Worm (Caenorhabditis elegans) whole organism, L1 larva: Measurements from ENCODE around the gene ttr-48.

ENCODE experiments used
- Y116A8C.19 ChIP-seq: sonication (generic microtip); optimal IDR thresholded peaks from 2 replicates; lab custom pipeline; 2016; ENCODE audit warnings: missing compliant biosample characterization, missing genetic modification characterization, borderline replicate concordance
- alr-1 ChIP-seq: fragments of 200-800 bp; sonication (Bioruptor generic); optimal IDR thresholded peaks from 2 replicates; lab custom pipeline; 2018; ENCODE audit warnings: borderline replicate concordance, mild to moderate bottlenecking, missing genetic modification characterization, missing compliant biosample characterization
- ama-1 ChIP-seq: fragments of 150-350 bp; optimal IDR thresholded peaks from 2 replicates; lab custom pipeline; 2014
- blmp-1 ChIP-seq: fragments of 150-350 bp; optimal IDR thresholded peaks from 2 replicates; lab custom pipeline; 2014; ENCODE audit warnings: missing biosample characterization, missing genetic modification characterization
- ceh-63 ChIP-seq: fragments of 200-800 bp; sonication (Bioruptor generic); optimal IDR thresholded peaks from 2 replicates; lab custom pipeline; 2018; ENCODE audit warnings: mild to moderate bottlenecking, missing genetic modification characterization, missing compliant biosample characterization
- ceh-82 ChIP-seq, 3 experiments: fragments of 150-350 bp in 1 of 3; sonication (generic microtip) in 2 of 3; optimal IDR thresholded peaks; 2 replicates each; lab custom pipeline; 2014 to 2017; ENCODE audit warnings: missing biosample characterization in 3 of 3, missing genetic modification characterization in 3 of 3
- ces-1 ChIP-seq: fragments of 150-350 bp; optimal IDR thresholded peaks from 2 replicates; lab custom pipeline; 2014; ENCODE audit warnings: missing biosample characterization, missing genetic modification reagents, missing genetic modification characterization
- dpl-1 ChIP-seq, 3 experiments: fragments of 150-350 bp in 2 of 3; sonication (generic microtip) in 1 of 3; optimal IDR thresholded peaks; 2 replicates each; lab custom pipeline; 2014 to 2017; ENCODE audit warnings: missing biosample characterization in 3 of 3, missing genetic modification characterization in 3 of 3, missing genetic modification reagents in 3 of 3
- dsc-1 ChIP-seq: sonication (generic microtip); optimal IDR thresholded peaks from 2 replicates; lab custom pipeline; 2016; ENCODE audit warnings: mild to moderate bottlenecking, missing genetic modification characterization, missing compliant biosample characterization
- efl-3 ChIP-seq: fragments of 200-800 bp; sonication (Bioruptor generic); optimal IDR thresholded peaks from 2 replicates; lab custom pipeline; 2018; ENCODE audit warnings: mild to moderate bottlenecking, missing genetic modification characterization, missing compliant biosample characterization
- egl-13 ChIP-seq: sonication (generic microtip); optimal IDR thresholded peaks from 2 replicates; lab custom pipeline; 2016; ENCODE audit warnings: missing genotype, missing genetic modification reagents, missing genetic modification characterization, missing compliant biosample characterization
- egl-27 ChIP-seq, 2 experiments: fragments of 150-350 bp in 1 of 2; sonication (generic microtip); optimal IDR thresholded peaks; 3 replicates each; lab custom pipeline; 2017 to 2018; ENCODE audit warnings: missing biosample characterization in 2 of 2, missing genetic modification characterization in 2 of 2, missing genetic modification reagents in 2 of 2
- elt-2 ChIP-seq: sonication (generic microtip); optimal IDR thresholded peaks from 2 replicates; lab custom pipeline; 2016; ENCODE audit warnings: missing genetic modification characterization, mild to moderate bottlenecking, inconsistent platforms, missing compliant biosample characterization, missing genetic modification reagents
- ets-5 ChIP-seq: fragments of 200-800 bp; sonication (Bioruptor generic); IDR thresholded peaks from 2 replicates; pipeline ENCODE4 v1.3.6; 2022; ENCODE audit warnings: missing genetic modification characterization, missing compliant biosample characterization
- fkh-8 ChIP-seq: sonication (generic microtip); optimal IDR thresholded peaks from 2 replicates; lab custom pipeline; 2016; ENCODE audit warnings: mild to moderate bottlenecking, missing genetic modification characterization, missing compliant biosample characterization
- hlh-17 ChIP-seq: fragments of 200-800 bp; sonication (Bioruptor generic); optimal IDR thresholded peaks from 2 replicates; lab custom pipeline; 2018; ENCODE audit warnings: missing genetic modification characterization, mild to moderate bottlenecking, missing compliant biosample characterization, moderate library complexity, borderline replicate concordance
- hpl-2 ChIP-seq: fragments of 150-350 bp; optimal IDR thresholded peaks from 2 replicates; lab custom pipeline; 2014; ENCODE audit warnings: missing biosample characterization, missing genetic modification reagents, missing genetic modification characterization
- irx-1 ChIP-seq: sonication (generic microtip); optimal IDR thresholded peaks from 2 replicates; lab custom pipeline; 2016; ENCODE audit warnings: missing genetic modification characterization, missing compliant biosample characterization
- isw-1 ChIP-seq: fragments of 200-800 bp; sonication (Bioruptor generic); IDR thresholded peaks from 2 replicates; pipeline ENCODE4 v1.3.6; 2022; ENCODE audit warnings: missing genetic modification characterization, missing compliant biosample characterization
- lin-13 ChIP-seq: fragments of 150-350 bp; optimal IDR thresholded peaks from 2 replicates; lab custom pipeline; 2014; ENCODE audit warnings: missing biosample characterization, missing genetic modification reagents, missing genetic modification characterization
- lin-14 ChIP-seq: fragments of 200-800 bp; sonication (Bioruptor generic); optimal IDR thresholded peaks from 2 replicates; lab custom pipeline; 2018; ENCODE audit warnings: mild to moderate bottlenecking, missing genetic modification characterization, moderate library complexity, missing compliant biosample characterization
- nhr-12 ChIP-seq: sonication (generic microtip); optimal IDR thresholded peaks from 2 replicates; lab custom pipeline; 2017; ENCODE audit warnings: missing biosample characterization, missing genetic modification characterization
- nhr-20 ChIP-seq: sonication (generic microtip); optimal IDR thresholded peaks from 2 replicates; lab custom pipeline; 2016; ENCODE audit warnings: mild to moderate bottlenecking, missing genetic modification characterization, missing compliant biosample characterization
- nhr-71 ChIP-seq: sonication (generic microtip); optimal IDR thresholded peaks from 2 replicates; lab custom pipeline; 2016; ENCODE audit warnings: mild to moderate bottlenecking, missing genetic modification characterization, moderate library complexity, missing compliant biosample characterization
- nhr-76 ChIP-seq: sonication (generic microtip); optimal IDR thresholded peaks from 2 replicates; lab custom pipeline; 2017; ENCODE audit warnings: missing biosample characterization, missing genetic modification characterization
- nhr-77 ChIP-seq: fragments of 150-350 bp; optimal IDR thresholded peaks from 2 replicates; lab custom pipeline; 2014; ENCODE audit warnings: missing biosample characterization, missing genetic modification characterization
- nhr-90 ChIP-seq: sonication (generic microtip); optimal IDR thresholded peaks from 2 replicates; lab custom pipeline; 2016; ENCODE audit warnings: mild to moderate bottlenecking, missing genetic modification characterization, missing compliant biosample characterization; ENCODE audit not compliant: poor library complexity
- pag-3 ChIP-seq: sonication (generic microtip); optimal IDR thresholded peaks from 2 replicates; lab custom pipeline; 2017; ENCODE audit warnings: missing genetic modification characterization, mild to moderate bottlenecking, missing compliant biosample characterization, antibody characterized with exemption, borderline replicate concordance; ENCODE audit not compliant: insufficient read depth
- snpc-4 ChIP-seq: fragments of 150-350 bp; optimal IDR thresholded peaks from 2 replicates; lab custom pipeline; 2014; ENCODE audit warnings: missing biosample characterization, missing genetic modification characterization
- sptf-1 ChIP-seq: fragments of 150-350 bp; optimal IDR thresholded peaks from 2 replicates; lab custom pipeline; 2014; ENCODE audit warnings: missing biosample characterization, missing genetic modification characterization
- sup-37 ChIP-seq: fragments of 200-800 bp; sonication (Bioruptor generic); optimal IDR thresholded peaks from 2 replicates; lab custom pipeline; 2018; ENCODE audit warnings: mild to moderate bottlenecking, missing genetic modification characterization, missing compliant biosample characterization
- unc-30 ChIP-seq: sonication (generic microtip); optimal IDR thresholded peaks from 2 replicates; lab custom pipeline; 2017; ENCODE audit warnings: missing biosample characterization, missing genetic modification characterization
- unc-86 ChIP-seq: sonication (generic microtip); optimal IDR thresholded peaks from 2 replicates; lab custom pipeline; 2016; ENCODE audit warnings: missing genetic modification characterization, missing compliant biosample characterization
- vab-15 ChIP-seq: sonication (generic microtip); optimal IDR thresholded peaks from 2 replicates; lab custom pipeline; 2017; ENCODE audit warnings: missing genotype, mild to moderate bottlenecking, missing genetic modification characterization, missing compliant biosample characterization
- ztf-11 ChIP-seq, 2 experiments: sonication (generic microtip); optimal IDR thresholded peaks; 2 replicates each; lab custom pipeline; 2016 to 2017; ENCODE audit warnings: missing genetic modification characterization in 2 of 2, missing biosample characterization in 1 of 2, missing compliant biosample characterization in 1 of 2
- ztf-4 ChIP-seq: fragments of 150-350 bp; optimal IDR thresholded peaks from 2 replicates; lab custom pipeline; 2014; ENCODE audit warnings: missing biosample characterization, missing genetic modification characterization

The ttr-48 gene

DNA sequence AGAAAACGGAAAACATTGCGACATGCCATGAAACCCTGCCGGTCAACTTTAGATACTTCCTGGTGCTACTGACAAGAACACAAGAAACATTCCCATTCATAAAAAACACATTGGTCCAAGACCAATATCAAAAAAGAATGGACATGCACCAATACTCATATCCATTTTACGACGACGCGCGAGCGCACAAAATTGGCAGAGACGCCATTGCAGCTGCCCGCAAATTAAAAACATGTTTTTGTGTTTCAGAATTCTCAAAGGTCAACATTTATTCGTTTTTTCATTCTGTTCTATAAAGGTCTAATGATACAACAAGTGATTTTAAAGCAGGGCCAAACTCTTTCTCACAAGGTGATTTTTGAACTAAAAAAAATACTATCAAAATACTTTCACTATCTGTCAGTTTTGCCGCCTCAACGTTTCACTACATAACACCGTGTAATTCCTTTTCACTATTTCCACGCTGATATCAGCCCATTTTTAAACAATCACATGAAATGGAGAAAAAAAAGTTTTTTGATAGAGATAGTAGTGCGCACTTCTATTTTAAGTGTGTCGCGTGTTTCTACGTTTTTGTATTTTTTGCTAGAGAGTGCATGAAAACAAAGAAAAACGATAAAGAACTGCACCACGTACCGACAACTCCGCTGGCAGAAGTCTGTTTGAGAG is 23.3 kb downstream of the ttr-48 start (continued):
- peak; percentile 76 for TF ChIP-seq blmp-1 (tag; lab: Kevin White, UChicago)
- TF ChIP-seq lin-13 (GFP tag; lab: Kevin White, UChicago): no peak
- peak; percentile 41 for TF ChIP-seq lin-14 (GFP tag; lab: Kevin White, UChicago)

DNA sequence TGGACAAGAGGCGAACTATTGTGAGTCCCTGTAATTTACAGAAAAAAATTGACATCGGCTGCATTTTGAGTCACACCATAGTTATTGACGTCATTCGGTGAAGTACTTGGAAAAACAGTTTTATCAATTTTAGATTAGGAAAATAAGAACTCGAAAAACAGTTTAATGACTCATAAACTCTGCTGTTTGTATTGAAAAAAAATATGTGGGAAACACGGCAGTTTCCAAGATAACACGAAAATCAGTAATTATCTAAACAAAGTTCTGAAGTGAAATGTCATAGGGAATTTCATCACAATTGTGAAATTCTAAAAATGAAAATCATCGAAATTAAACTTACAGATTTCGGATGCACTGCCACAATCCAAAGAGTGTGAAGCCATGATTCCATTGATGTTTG is 27.4 kb downstream of the ttr-48 start:
- no peak for TF ChIP-seq egl-13 (tag; lab: Kevin White, UChicago)
- no peak for TF ChIP-seq ceh-82 (tag; optimal IDR thresholded peaks at IDR 0.05; lab: Kevin White, UChicago)
- no peak for TF ChIP-seq isw-1 (GFP tag; lab: Robert Waterston, UW)
- no peak for TF ChIP-seq dpl-1 (GFP tag; optimal IDR thresholded peaks at IDR 0.05; lab: Kevin White, UChicago)
- TF ChIP-seq ceh-63 (GFP tag; lab: Kevin White, UChicago): no peak
- TF ChIP-seq dsc-1 (tag; lab: Kevin White, UChicago): no peak
- TF ChIP-seq ces-1 (GFP tag; lab: Kevin White, UChicago): no peak
- TF ChIP-seq snpc-4 (tag; lab: Kevin White, UChicago): no peak
- TF ChIP-seq sptf-1: no peak
- no peak for TF ChIP-seq hlh-17 (GFP tag; lab: Kevin White, UChicago)
- TF ChIP-seq elt-2 (tag; lab: Kevin White, UChicago): no peak
- TF ChIP-seq nhr-77 (tag; lab: Kevin White, UChicago): no peak
- TF ChIP-seq nhr-76: no peak
- TF ChIP-seq vab-15 (tag; lab: Kevin White, UChicago): no peak
- TF ChIP-seq nhr-20 (tag; lab: Kevin White, UChicago): no peak
- no peak for TF ChIP-seq unc-30 (tag; lab: Kevin White, UChicago)
- no peak for TF ChIP-seq sup-37 (GFP tag; lab: Kevin White, UChicago)
- no peak for TF ChIP-seq egl-27 (tag; optimal IDR thresholded peaks at IDR 0.05; lab: Kevin White, UChicago)
- no peak for TF ChIP-seq lin-13 (GFP tag; lab: Kevin White, UChicago)
- no peak for TF ChIP-seq hpl-2 (GFP tag; lab: Kevin White, UChicago)
- TF ChIP-seq, all 84 proteins: peak for 0

DNA sequence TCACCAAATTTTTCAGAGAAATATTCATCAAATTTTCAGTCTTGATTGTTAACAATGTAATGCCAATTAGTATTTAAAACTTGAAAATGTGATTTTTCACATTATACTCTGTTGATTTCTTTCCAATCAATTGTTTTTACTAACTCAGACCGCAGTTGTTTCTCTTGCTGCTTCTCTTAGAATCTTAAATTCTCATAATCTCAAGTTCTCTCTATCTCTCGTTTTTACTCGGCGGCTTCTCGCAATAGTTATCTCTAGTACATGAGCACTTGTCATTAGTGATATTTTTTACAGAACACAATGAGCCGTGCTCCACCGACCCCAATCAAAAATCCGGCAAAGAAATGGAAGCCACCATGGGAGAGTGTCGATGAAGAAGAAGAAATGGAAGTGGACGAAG is 35.1 kb downstream of the ttr-48 start, which contains the start of gene F35A5.1:
TSS of gene F35A5.1 (plus strand) at position 301 of the 400 bp plus-strand sequence.
- TF ChIP-seq nhr-71 (tag; lab: Kevin White, UChicago) (no peak), alr-1 (tag; lab: Kevin White, UChicago) (no peak), sptf-1 (no peak), pag-3 (no peak), ceh-63 (GFP tag; lab: Kevin White, UChicago) (no peak), unc-86 (tag; lab: Kevin White, UChicago) (no peak), nhr-90 (tag; lab: Kevin White, UChicago) (no peak), efl-3 (GFP tag; lab: Kevin White, UChicago) (no peak), nhr-12 (tag; lab: Kevin White, UChicago) (no peak)
- TF ChIP-seq, all 84 proteins: peak for 0

DNA sequence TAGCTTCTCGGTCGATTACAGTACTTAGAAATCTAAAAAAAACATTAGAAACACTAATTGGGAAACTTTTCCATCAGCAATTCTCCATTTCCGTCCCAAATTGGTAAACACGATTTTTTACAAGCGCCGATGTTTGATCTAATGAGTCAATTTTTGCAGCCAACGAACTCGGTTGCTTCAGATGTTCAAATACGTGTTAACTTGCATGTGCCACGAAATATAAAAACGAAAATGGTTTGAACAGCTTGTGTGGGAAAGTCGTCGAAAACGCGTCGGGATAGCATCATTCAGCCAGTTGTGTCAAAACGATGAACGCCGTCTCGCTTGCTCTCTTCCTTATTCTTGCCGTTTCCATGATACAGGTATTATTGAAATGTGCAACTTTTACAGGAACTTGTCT is 37.4 kb downstream of the ttr-48 start, which contains the start of gene F35A5.2:
TSS of gene F35A5.2 (plus strand) at position 301 of the 400 bp plus-strand sequence.
- TF ChIP-seq nhr-90 (tag; lab: Kevin White, UChicago) (no peak), ztf-11 (tag; optimal IDR thresholded peaks at IDR 0.05; lab: Kevin White, UChicago) (no peak), pag-3 (no peak), ztf-4 (tag; lab: Kevin White, UChicago) (no peak), Y116A8C.19 (tag; lab: Kevin White, UChicago) (no peak), irx-1 (no peak), unc-86 (tag; lab: Kevin White, UChicago) (no peak), sup-37 (GFP tag; lab: Kevin White, UChicago) (no peak), snpc-4 (tag; lab: Kevin White, UChicago) (no peak), ama-1 (no peak), hpl-2 (GFP tag; lab: Kevin White, UChicago) (no peak), hlh-17 (GFP tag; lab: Kevin White, UChicago) (no peak), fkh-8 (tag; lab: Kevin White, UChicago) (no peak), lin-13 (GFP tag; lab: Kevin White, UChicago) (no peak), unc-30 (tag; lab: Kevin White, UChicago) (no peak), ces-1 (GFP tag; lab: Kevin White, UChicago) (no peak), ets-5 (GFP tag; lab: Robert Waterston, UW) (no peak)
